Fruit fly (Drosophila melanogaster) Kc167 (cell line): ENCODE data around the gene Neto.

Experiments
- Myc ChIP-seq: fragments of >200 bp; optimal IDR thresholded peaks from 2 replicates; lab custom pipeline; 2017; ENCODE audit warnings: missing external identifiers
- psq ChIP-seq: fragments of >200 bp; optimal IDR thresholded peaks from 2 replicates; lab custom pipeline; 2017; ENCODE audit warnings: missing external identifiers

dm6 chrX:13395988-13396377 is 49.7 kb upstream of the Neto start:
- no peak for TF ChIP-seq psq (lab: Kevin White, UChicago)
- no peak for TF ChIP-seq Myc (lab: Kevin White, UChicago)
